Fruit fly (Drosophila melanogaster) S2 (cell line): Measurements from ENCODE around the gene AP-1-2beta.

Source experiments
- CG8478 ChIP-seq: fragments of >200 bp; optimal IDR thresholded peaks from 2 replicates; lab custom pipeline; 2018
- CTCF ChIP-seq, 2 experiments: fragments of >200 bp; optimal IDR thresholded peaks; 2 replicates each; lab custom pipeline; 2018

DNA sequence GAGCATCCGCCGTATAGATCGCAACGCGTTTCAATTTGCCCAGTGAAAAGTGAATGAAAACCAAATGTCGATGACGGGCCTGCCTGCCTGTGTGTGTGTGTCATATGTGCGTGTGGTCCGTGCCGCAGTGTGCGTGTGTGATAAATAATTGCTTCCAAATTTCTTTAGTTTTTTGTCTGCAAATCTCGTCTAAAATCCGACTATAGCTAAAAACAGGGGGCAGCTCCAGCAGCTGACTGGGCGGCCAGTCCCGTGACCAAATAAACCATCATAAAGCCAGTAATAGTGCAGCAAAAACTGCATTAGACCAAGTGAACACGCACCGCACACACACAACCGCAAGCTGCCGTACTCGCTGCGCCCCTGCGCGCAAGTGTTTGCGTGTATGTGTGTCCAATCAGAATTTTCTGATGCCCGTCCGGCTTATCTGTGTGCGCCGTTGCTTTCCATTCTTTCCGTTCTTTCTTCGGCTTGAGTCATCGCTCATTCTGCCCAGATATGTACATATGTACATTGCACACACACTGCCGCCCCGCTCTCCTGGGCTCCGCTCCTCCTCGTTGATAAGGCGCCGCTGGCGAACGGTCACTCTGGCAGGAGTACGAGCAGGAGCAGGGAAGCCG lies 33.4 kb upstream of the AP-1-2beta start:
- TF ChIP-seq CG8478 (no peak), CTCF (optimal IDR thresholded peaks at IDR 0.05; lab: Kevin White, UChicago) (no peak)
